Worm (Caenorhabditis elegans): ENCODE data around the gene R02F2.6.

R02F2.6 gene

DNA sequence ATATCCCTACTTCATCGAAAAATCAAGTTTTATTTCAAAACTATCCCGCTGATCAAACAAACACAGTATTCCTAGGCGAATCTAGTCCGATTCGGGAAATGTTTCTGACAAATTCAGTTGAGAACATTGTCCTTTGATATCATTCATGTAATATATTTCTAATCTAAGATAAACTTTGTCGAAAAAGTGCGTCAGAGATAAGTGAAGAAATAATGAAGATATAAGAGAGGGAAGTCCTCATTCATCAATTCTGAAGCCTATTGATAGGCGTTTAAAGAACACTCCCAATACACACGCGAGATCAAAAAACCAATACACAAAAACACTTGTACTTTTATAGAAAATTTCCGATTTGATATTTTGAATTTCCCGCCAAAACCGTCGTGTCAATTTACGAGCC lies 13.9 kb downstream of the R02F2.6 start:
- TF ChIP-seq mls-2 (tag; optimal IDR thresholded peaks at IDR 0.05) (no peak), elt-3 (tag; optimal IDR thresholded peaks at IDR 0.05) (no peak), ceh-83 (GFP tag; optimal IDR thresholded peaks at IDR 0.05) (no peak), pha-4 (tag; optimal IDR thresholded peaks at IDR 0.05) (no peak), ztf-11 (tag; optimal IDR thresholded peaks at IDR 0.05) (no peak), unc-120 (tag; optimal IDR thresholded peaks at IDR 0.05; ENCODE audit: poor library complexity, severe bottlenecking) (no peak), M03D4.4 (tag; optimal IDR thresholded peaks at IDR 0.05) (no peak), blmp-1 (tag; optimal IDR thresholded peaks at IDR 0.05) (no peak), nhr-237 (tag; optimal IDR thresholded peaks at IDR 0.05) (no peak), drap-1 (GFP tag; optimal IDR thresholded peaks at IDR 0.05) (no peak), zip-8 (tag; optimal IDR thresholded peaks at IDR 0.05) (no peak), lsy-2 (tag; optimal IDR thresholded peaks at IDR 0.05) (no peak), flh-1 (GFP tag; optimal IDR thresholded peaks at IDR 0.05) (no peak), sem-2 (GFP tag; optimal IDR thresholded peaks at IDR 0.05) (no peak), mab-5 (tag; optimal IDR thresholded peaks at IDR 0.05) (no peak), sptf-1 (tag; optimal IDR thresholded peaks at IDR 0.05) (no peak), elt-1 (tag; optimal IDR thresholded peaks at IDR 0.05; ENCODE audit: borderline replicate concordance, insufficient read depth) (no peak), nhr-76 (tag; optimal IDR thresholded peaks at IDR 0.05) (no peak)

DNA sequence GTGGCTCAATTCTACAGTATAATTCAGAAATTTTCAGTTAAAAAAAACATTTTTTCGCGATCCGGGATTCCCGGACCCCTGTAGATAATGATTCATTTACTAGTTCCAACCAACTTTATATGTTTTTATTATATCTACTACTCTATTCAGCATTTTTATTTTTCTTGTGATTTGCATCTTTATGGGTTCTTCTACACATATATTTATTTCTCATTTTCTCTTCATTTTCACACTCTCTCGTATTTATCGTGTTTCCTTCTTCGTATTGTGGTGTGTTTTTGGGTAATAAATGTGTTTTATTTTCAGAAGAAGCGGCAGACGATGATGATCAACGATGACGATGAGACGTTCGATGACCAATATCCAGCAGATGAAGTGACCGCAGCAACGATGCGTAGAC lies 14.6 kb downstream of the R02F2.6 start, which contains the start of gene F48E8.2:
Gene F48E8.2, plus strand, starts transcription at position 301 of the 400 bp plus-strand sequence.
- TF ChIP-seq unc-120 (tag; optimal IDR thresholded peaks at IDR 0.05; ENCODE audit: poor library complexity, severe bottlenecking) (no peak), ceh-83 (GFP tag; optimal IDR thresholded peaks at IDR 0.05) (no peak), M03D4.4 (tag; optimal IDR thresholded peaks at IDR 0.05) (no peak), lin-32 (GFP tag; optimal IDR thresholded peaks at IDR 0.05) (no peak), sem-2 (GFP tag; optimal IDR thresholded peaks at IDR 0.05) (no peak), blmp-1 (tag; optimal IDR thresholded peaks at IDR 0.05) (no peak), ceh-39 (tag; optimal IDR thresholded peaks at IDR 0.05) (no peak), ces-1 (GFP tag; optimal IDR thresholded peaks at IDR 0.05) (no peak), ceh-43 (GFP tag; optimal IDR thresholded peaks at IDR 0.05) (no peak), cnd-1 (tag; optimal IDR thresholded peaks at IDR 0.05) (no peak), ztf-11 (tag; optimal IDR thresholded peaks at IDR 0.05) (no peak), ham-2 (GFP tag; optimal IDR thresholded peaks at IDR 0.05) (no peak), hlh-1 (tag; optimal IDR thresholded peaks at IDR 0.05) (no peak), unc-39 (tag; optimal IDR thresholded peaks at IDR 0.05) (no peak), nhr-2 (tag; optimal IDR thresholded peaks at IDR 0.05) (no peak), elt-3 (tag; optimal IDR thresholded peaks at IDR 0.05) (no peak), tbx-8 (GFP tag; optimal IDR thresholded peaks at IDR 0.05) (no peak), lin-13 (tag; optimal IDR thresholded peaks at IDR 0.05) (no peak)

DNA sequence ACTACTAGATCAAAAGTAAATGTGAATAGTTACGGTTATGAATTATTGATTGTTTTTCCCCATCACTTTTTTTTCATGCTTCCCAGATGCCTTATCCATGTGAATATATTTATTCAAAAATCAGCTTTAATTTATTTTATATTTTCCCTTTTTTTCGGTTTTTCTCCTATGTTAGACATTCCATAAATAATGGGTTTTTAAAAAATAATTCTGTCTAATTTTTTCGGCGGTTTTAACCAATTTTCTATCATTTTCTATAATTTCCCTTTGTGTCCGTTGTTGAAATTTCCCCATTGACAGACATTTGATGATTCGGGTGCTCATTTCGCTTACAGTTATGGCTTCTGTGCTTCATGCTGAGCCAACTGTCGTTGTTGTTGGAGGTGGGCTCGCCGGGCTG lies 17.6 kb downstream of the R02F2.6 start, which contains the start of gene F48E8.3:
Gene F48E8.3, plus strand, starts transcription at position 301 of the 400 bp plus-strand sequence.
- TF ChIP-seq mep-1 (tag; optimal IDR thresholded peaks at IDR 0.05) = no peak
- TF ChIP-seq zip-8 (tag; optimal IDR thresholded peaks at IDR 0.05) = no peak
- no peak for TF ChIP-seq tbx-8 (GFP tag; optimal IDR thresholded peaks at IDR 0.05)
- no peak for TF ChIP-seq nhr-2 (tag; optimal IDR thresholded peaks at IDR 0.05)
- no peak for TF ChIP-seq mls-2 (tag; optimal IDR thresholded peaks at IDR 0.05)
- no peak for TF ChIP-seq hlh-1 (tag; optimal IDR thresholded peaks at IDR 0.05)
- TF ChIP-seq sem-2 (GFP tag; optimal IDR thresholded peaks at IDR 0.05) = no peak
- TF ChIP-seq ceh-39 (tag; optimal IDR thresholded peaks at IDR 0.05) = no peak
- no peak for TF ChIP-seq snpc-4 (tag; optimal IDR thresholded peaks at IDR 0.05)
- TF ChIP-seq elt-3 (tag; optimal IDR thresholded peaks at IDR 0.05) = no peak
- no peak for TF ChIP-seq M03D4.4 (tag; optimal IDR thresholded peaks at IDR 0.05)
- TF ChIP-seq nhr-28 (tag; optimal IDR thresholded peaks at IDR 0.05) = no peak
- no peak for TF ChIP-seq blmp-1 (tag; optimal IDR thresholded peaks at IDR 0.05)
- no peak for TF ChIP-seq unc-120 (tag; optimal IDR thresholded peaks at IDR 0.05; ENCODE audit: poor library complexity, severe bottlenecking)
- no peak for TF ChIP-seq lsy-2 (tag; optimal IDR thresholded peaks at IDR 0.05)
- TF ChIP-seq pha-4 (tag; optimal IDR thresholded peaks at IDR 0.05) = no peak
- no peak for TF ChIP-seq unc-62 (GFP tag; optimal IDR thresholded peaks at IDR 0.05)

DNA sequence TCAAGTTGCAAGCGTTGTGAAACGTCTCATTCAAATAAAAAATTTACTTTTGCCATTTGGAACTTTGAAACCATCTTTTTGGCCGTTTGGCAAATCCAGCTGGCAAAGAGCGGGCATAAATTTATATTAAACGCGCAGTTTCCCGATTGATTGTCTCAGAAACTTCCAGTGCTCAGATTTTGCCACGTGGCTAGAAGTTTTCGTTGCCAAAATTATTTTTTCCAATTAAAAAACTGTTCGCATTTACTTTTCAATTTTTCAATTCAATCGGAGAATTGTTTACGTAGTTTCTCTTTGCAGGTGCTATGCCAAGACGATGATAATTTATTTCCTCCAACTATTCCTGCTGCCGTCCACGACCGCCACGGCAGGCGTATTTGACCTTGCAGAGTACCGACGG lies 25.4 kb downstream of the R02F2.6 start, which contains the start of gene F48E8.4:
Gene F48E8.4, plus strand, starts transcription at position 301 of the 400 bp plus-strand sequence.
- TF ChIP-seq elt-1 (tag; optimal IDR thresholded peaks at IDR 0.05; ENCODE audit: borderline replicate concordance, insufficient read depth) (no peak), mls-2 (tag; optimal IDR thresholded peaks at IDR 0.05) (no peak), ceh-83 (GFP tag; optimal IDR thresholded peaks at IDR 0.05) (no peak), M03D4.4 (tag; optimal IDR thresholded peaks at IDR 0.05) (no peak), sptf-1 (tag; optimal IDR thresholded peaks at IDR 0.05) (no peak), ztf-11 (tag; optimal IDR thresholded peaks at IDR 0.05) (no peak), flh-1 (GFP tag; optimal IDR thresholded peaks at IDR 0.05) (no peak), tbx-8 (GFP tag; optimal IDR thresholded peaks at IDR 0.05) (no peak), ceh-39 (tag; optimal IDR thresholded peaks at IDR 0.05) (no peak), zip-8 (tag; optimal IDR thresholded peaks at IDR 0.05) (no peak), nhr-76 (tag; optimal IDR thresholded peaks at IDR 0.05) (no peak), pha-4 (tag; optimal IDR thresholded peaks at IDR 0.05) (no peak), hlh-1 (tag; optimal IDR thresholded peaks at IDR 0.05) (no peak), bed-3 (GFP tag; optimal IDR thresholded peaks at IDR 0.05) (no peak), ham-2 (GFP tag; optimal IDR thresholded peaks at IDR 0.05) (no peak), snpc-4 (tag; optimal IDR thresholded peaks at IDR 0.05) (no peak)

All from whole organism, mixed stage, embryonic.